Fruit fly (Drosophila melanogaster): ENCODE results near the gene Sbf.

Sbf gene

DNA sequence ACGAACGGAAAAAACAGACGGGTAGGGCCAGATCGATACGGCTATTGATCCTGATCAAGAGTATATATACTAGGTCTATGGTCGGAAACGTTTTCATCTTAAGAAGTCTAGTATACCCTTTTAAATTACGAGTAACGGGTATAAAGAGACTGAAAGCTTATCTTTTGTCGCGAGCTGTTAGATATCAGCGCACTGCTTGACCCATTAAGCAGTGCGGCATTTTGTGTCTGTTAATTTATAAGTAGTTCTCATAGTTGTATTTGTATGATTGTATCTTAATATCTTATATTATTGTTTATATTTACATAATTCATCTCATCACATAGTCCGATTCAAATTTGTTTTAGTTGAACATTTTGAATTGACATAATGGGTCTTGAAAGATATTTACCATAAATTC is 10.9 kb upstream of the Sbf start:
- no peak for TF ChIP-seq CG12605 (GFP tag; IDR thresholded peaks at IDR 0.05)
- TF ChIP-seq rn (GFP tag; IDR thresholded peaks at IDR 0.05): no peak
- TF ChIP-seq gl (tag; optimal IDR thresholded peaks at IDR 0.05): no peak
- no peak for TF ChIP-seq Pif1A (GFP tag; optimal IDR thresholded peaks at IDR 0.05)
- TF ChIP-seq CG14655 (GFP tag; optimal IDR thresholded peaks at IDR 0.05): no peak

DNA sequence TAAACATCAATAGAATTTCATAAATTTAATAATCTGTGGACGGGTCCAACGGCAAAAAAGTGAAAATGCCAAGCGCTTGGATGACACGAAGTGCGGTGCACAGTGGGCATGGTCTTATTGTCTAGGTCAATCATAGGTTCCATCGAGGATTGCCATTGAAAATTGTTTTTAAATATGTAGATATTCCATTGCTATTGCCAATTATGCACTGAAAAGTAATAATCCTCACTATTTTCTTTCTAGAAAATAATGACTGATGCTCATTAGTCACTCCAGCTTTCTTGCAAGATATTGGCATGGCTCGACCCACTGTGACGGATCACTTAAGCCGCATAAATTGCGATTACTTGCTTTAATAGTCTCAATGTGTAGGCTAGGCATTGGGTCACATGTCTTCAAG is 10.0 kb upstream of the Sbf start:
- TF ChIP-seq Snoo (tag; optimal IDR thresholded peaks at IDR 0.05): peak; percentile 23
- peak; percentile 31; the same call in 1 of the 2 replicates for TF ChIP-seq CG32121 (GFP tag; IDR thresholded peaks at IDR 0.05)
- no peak for TF ChIP-seq rn (GFP tag; IDR thresholded peaks at IDR 0.05)
- peak; percentile 66; the same call in 2 of the 3 replicates for TF ChIP-seq fd96Ca (GFP tag; IDR thresholded peaks at IDR 0.05)
- no peak for TF ChIP-seq EcR (GFP tag; optimal IDR thresholded peaks at IDR 0.05)
- TF ChIP-seq CG4496 (GFP tag; IDR thresholded peaks at IDR 0.05): peak; percentile 67
- TF ChIP-seq CG14655 (GFP tag; optimal IDR thresholded peaks at IDR 0.05): peak; percentile 59
- peak; percentile 42 for TF ChIP-seq CG34367 (tag; optimal IDR thresholded peaks at IDR 0.05)
- peak; percentile 45 for TF ChIP-seq CG15710 (tag; optimal IDR thresholded peaks at IDR 0.05)
- peak; percentile 34; the same call in 1 of the 2 replicates for TF ChIP-seq CG12605 (GFP tag; IDR thresholded peaks at IDR 0.05)
- peak; percentile 57 for TF ChIP-seq CG8159 (tag; optimal IDR thresholded peaks at IDR 0.05)
- no peak for TF ChIP-seq CG10348 (GFP tag; IDR thresholded peaks at IDR 0.05)
- peak; percentile 56 for TF ChIP-seq Ets98B (GFP tag; IDR thresholded peaks at IDR 0.05)
- TF ChIP-seq D1 (tag; optimal IDR thresholded peaks at IDR 0.05): no peak
- TF ChIP-seq CG17806 (tag; optimal IDR thresholded peaks at IDR 0.05): peak; percentile 52
- TF ChIP-seq gl (tag; optimal IDR thresholded peaks at IDR 0.05): no peak
- TF ChIP-seq Pif1B (GFP tag; optimal IDR thresholded peaks at IDR 0.05): peak; percentile 17
- no peak for TF ChIP-seq CG13204 (GFP tag; optimal IDR thresholded peaks at IDR 0.05)
- peak; percentile 43 for TF ChIP-seq CG9948 (tag; optimal IDR thresholded peaks at IDR 0.05)
- peak; percentile 72 for TF ChIP-seq Pif1A (GFP tag; optimal IDR thresholded peaks at IDR 0.05)
- TF ChIP-seq CG8301 (tag; optimal IDR thresholded peaks at IDR 0.05): peak; percentile 49

dm6 chr3R:11805584-11805983 is 8.8 kb upstream of the Sbf start:
- no peak for TF ChIP-seq D1 (tag; optimal IDR thresholded peaks at IDR 0.05)
- peak; percentile 22 for TF ChIP-seq Snoo (tag; optimal IDR thresholded peaks at IDR 0.05)
- TF ChIP-seq CG8301 (tag; optimal IDR thresholded peaks at IDR 0.05): no peak
- no peak for TF ChIP-seq CG17806 (tag; optimal IDR thresholded peaks at IDR 0.05)
- TF ChIP-seq Ets98B (GFP tag; IDR thresholded peaks at IDR 0.05): no peak
- TF ChIP-seq CG12605 (GFP tag; IDR thresholded peaks at IDR 0.05): no peak

dm6 chr3R:11786695-11787226 is 10.0 kb downstream of the Sbf start, which contains the start of the genes prd1 and HisCl1:
Gene prd1 (minus strand): TSS chr3R:11787014.
Gene HisCl1 (plus strand): TSS chr3R:11787176.
- peak; percentile 64; the same call in 1 of the 3 replicates for TF ChIP-seq CG4496 (GFP tag; IDR thresholded peaks at IDR 0.05)
- TF ChIP-seq EcR (GFP tag; optimal IDR thresholded peaks at IDR 0.05): peak; percentile 73
- no peak for TF ChIP-seq CG13204 (GFP tag; optimal IDR thresholded peaks at IDR 0.05)
- TF ChIP-seq Pif1B (GFP tag; optimal IDR thresholded peaks at IDR 0.05): no peak
- peak; percentile 51 for TF ChIP-seq CG34367 (tag; optimal IDR thresholded peaks at IDR 0.05)
- peak; percentile 62; the same call in 1 of the 2 replicates for TF ChIP-seq CG10348 (GFP tag; IDR thresholded peaks at IDR 0.05)
- peak; percentile 51; the same call in 1 of the 2 replicates for TF ChIP-seq CG32121 (GFP tag; IDR thresholded peaks at IDR 0.05)
- no peak for TF ChIP-seq CG8301 (tag; optimal IDR thresholded peaks at IDR 0.05)
- peak; percentile 67 for TF ChIP-seq Snoo (tag; optimal IDR thresholded peaks at IDR 0.05)
- TF ChIP-seq CG14655 (GFP tag; optimal IDR thresholded peaks at IDR 0.05): no peak
- no peak for TF ChIP-seq Pif1A (GFP tag; optimal IDR thresholded peaks at IDR 0.05)
- TF ChIP-seq CG15710 (tag; optimal IDR thresholded peaks at IDR 0.05): peak; percentile 66
- TF ChIP-seq rn (GFP tag; IDR thresholded peaks at IDR 0.05): peak; percentile 57; the same call in 1 of the 2 replicates
- peak; percentile 30; the same call in 1 of the 2 replicates for TF ChIP-seq Ets98B (GFP tag; IDR thresholded peaks at IDR 0.05)
- peak; percentile 51; the same call in 1 of the 3 replicates for TF ChIP-seq fd96Ca (GFP tag; IDR thresholded peaks at IDR 0.05)
- TF ChIP-seq CG17806 (tag; optimal IDR thresholded peaks at IDR 0.05): peak; percentile 55
- TF ChIP-seq CG9948 (tag; optimal IDR thresholded peaks at IDR 0.05): peak; percentile 53

dm6 chr3R:11780181-11780688 is 16.5 kb downstream of the Sbf start:
- TF ChIP-seq CG12605 (GFP tag; IDR thresholded peaks at IDR 0.05) (peak; percentile 89), CG15710 (tag; optimal IDR thresholded peaks at IDR 0.05) (peak; percentile 98), EcR (GFP tag; optimal IDR thresholded peaks at IDR 0.05) (peak; percentile 8), CG8159 (tag; optimal IDR thresholded peaks at IDR 0.05) (peak; percentile 99), CG14655 (GFP tag; optimal IDR thresholded peaks at IDR 0.05) (peak; percentile 99), Pif1B (GFP tag; optimal IDR thresholded peaks at IDR 0.05) (peak; percentile 96), CG34367 (tag; optimal IDR thresholded peaks at IDR 0.05) (peak; percentile 96), CG10348 (GFP tag; IDR thresholded peaks at IDR 0.05) (peak; percentile 55; the same call in 1 of the 2 replicates), Snoo (tag; optimal IDR thresholded peaks at IDR 0.05) (peak; percentile 96), D1 (tag; optimal IDR thresholded peaks at IDR 0.05) (peak; percentile 99), rn (GFP tag; IDR thresholded peaks at IDR 0.05) (peak; percentile 92), CG4496 (GFP tag; IDR thresholded peaks at IDR 0.05) (peak; percentile 97), CG13204 (GFP tag; optimal IDR thresholded peaks at IDR 0.05) (peak; percentile 82), CG32121 (GFP tag; IDR thresholded peaks at IDR 0.05) (peak; percentile 93), fd96Ca (GFP tag; IDR thresholded peaks at IDR 0.05) (peak; percentile 89), CG9948 (tag; optimal IDR thresholded peaks at IDR 0.05) (peak; percentile 99), Pif1A (GFP tag; optimal IDR thresholded peaks at IDR 0.05) (peak; percentile 89), CG8301 (tag; optimal IDR thresholded peaks at IDR 0.05) (peak; percentile 97), CG17806 (tag; optimal IDR thresholded peaks at IDR 0.05) (peak; percentile 98), Ets98B (GFP tag; IDR thresholded peaks at IDR 0.05) (peak; percentile 94), gl (tag; optimal IDR thresholded peaks at IDR 0.05) (peak; percentile 86)

Data from whole organism, pupa.